Fruit fly (Drosophila melanogaster): ENCODE data around the gene CG6012.

DNA sequence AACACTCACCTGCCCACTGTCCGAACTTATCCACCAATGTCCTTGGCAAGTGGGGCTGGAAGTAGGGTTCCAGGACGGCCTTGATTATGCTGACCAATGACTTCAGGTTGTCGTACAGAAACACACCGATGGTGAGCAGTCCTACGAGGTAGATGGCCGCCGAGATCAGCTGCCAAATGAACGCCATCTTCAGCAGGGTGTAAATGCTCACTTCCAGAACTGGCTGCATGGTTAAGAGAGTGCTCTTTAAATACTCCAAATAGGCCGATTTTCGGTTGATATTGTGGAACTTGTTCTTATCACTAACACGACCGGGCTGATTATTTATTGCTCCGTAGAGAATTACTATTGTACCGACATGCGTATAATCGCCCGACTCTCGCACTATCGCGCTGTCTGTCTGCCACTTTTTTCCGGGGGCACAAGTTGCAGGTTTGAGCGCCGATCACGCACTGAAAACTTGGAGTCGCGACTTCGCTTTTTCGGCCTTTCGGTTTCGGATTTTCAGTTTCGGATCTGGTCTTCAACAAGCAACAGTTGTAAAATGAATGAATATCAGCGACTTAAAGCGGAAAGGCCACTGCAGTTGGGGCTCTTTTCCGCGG, 14.4 kb downstream of the CG6012 start:
- TF ChIP-seq CG10669 (GFP tag; optimal IDR thresholded peaks at IDR 0.05): no peak
- TF ChIP-seq CG1621 (tag; optimal IDR thresholded peaks at IDR 0.05): no peak
- no peak for TF ChIP-seq spab (GFP tag; optimal IDR thresholded peaks at IDR 0.05)
